Worm (Caenorhabditis elegans) whole organism, L1 larva: Measurements from ENCODE around the gene klf-1.

Experiments
- F16B12.6 ChIP-seq: fragments of 150-350 bp; optimal IDR thresholded peaks from 2 replicates; lab custom pipeline; 2014; ENCODE audit warnings: missing biosample characterization, missing genetic modification characterization
- ceh-82 ChIP-seq, 3 experiments: fragments of 150-350 bp in 1 of 3; sonication (generic microtip) in 2 of 3; optimal IDR thresholded peaks; 2 replicates each; lab custom pipeline; 2014 to 2017; ENCODE audit warnings: missing biosample characterization in 3 of 3, missing genetic modification characterization in 3 of 3
- elt-2 ChIP-seq: sonication (generic microtip); optimal IDR thresholded peaks from 2 replicates; lab custom pipeline; 2016; ENCODE audit warnings: missing genetic modification characterization, mild to moderate bottlenecking, inconsistent platforms, missing compliant biosample characterization, missing genetic modification reagents
- mdl-1 ChIP-seq, 2 experiments: fragments of 150-350 bp; optimal IDR thresholded peaks; 2 replicates each; lab custom pipeline; 2014 to 2017; ENCODE audit warnings: missing biosample characterization in 2 of 2, missing genetic modification characterization in 2 of 2, inconsistent platforms in 1 of 2
- mef-2 ChIP-seq: fragments of 150-350 bp; optimal IDR thresholded peaks from 2 replicates; lab custom pipeline; 2014; ENCODE audit warnings: missing biosample characterization, missing genetic modification characterization
- nhr-28 ChIP-seq: fragments of 150-350 bp; optimal IDR thresholded peaks from 2 replicates; lab custom pipeline; 2014; ENCODE audit warnings: missing biosample characterization, missing genetic modification characterization
- pax-3 ChIP-seq: fragments of 200-800 bp; sonication (Bioruptor generic); optimal IDR thresholded peaks from 2 replicates; lab custom pipeline; 2018; ENCODE audit warnings: mild to moderate bottlenecking, missing genetic modification characterization, moderate library complexity, missing compliant biosample characterization
- unc-62 ChIP-seq: fragments of 150-350 bp; optimal IDR thresholded peaks from 2 replicates; lab custom pipeline; 2014; ENCODE audit warnings: missing biosample characterization, missing genetic modification reagents, missing genetic modification characterization
- unc-86 ChIP-seq: sonication (generic microtip); optimal IDR thresholded peaks from 2 replicates; lab custom pipeline; 2016; ENCODE audit warnings: missing genetic modification characterization, missing compliant biosample characterization
- vab-15 ChIP-seq: sonication (generic microtip); optimal IDR thresholded peaks from 2 replicates; lab custom pipeline; 2017; ENCODE audit warnings: missing genotype, mild to moderate bottlenecking, missing genetic modification characterization, missing compliant biosample characterization
- zag-1 ChIP-seq: fragments of 150-350 bp; optimal IDR thresholded peaks from 2 replicates; lab custom pipeline; 2014; ENCODE audit warnings: missing biosample characterization, missing genetic modification characterization
- zip-4 ChIP-seq: fragments of 200-800 bp; sonication (Bioruptor generic); optimal IDR thresholded peaks from 2 replicates; lab custom pipeline; 2018; ENCODE audit warnings: mild to moderate bottlenecking, missing genetic modification characterization, moderate library complexity, missing compliant biosample characterization
- ztf-4 ChIP-seq: fragments of 150-350 bp; optimal IDR thresholded peaks from 2 replicates; lab custom pipeline; 2014; ENCODE audit warnings: missing biosample characterization, missing genetic modification characterization

- TF ChIP-seq mef-2 (tag; lab: Kevin White, UChicago) (no peak), mdl-1 (tag; optimal IDR thresholded peaks at IDR 0.05; lab: Kevin White, UChicago) (no peak), pax-3 (no peak), nhr-28 (tag; lab: Kevin White, UChicago) (no peak), zag-1 (tag; lab: Kevin White, UChicago) (no peak), F16B12.6 (tag; lab: Kevin White, UChicago) (no peak), ztf-4 (tag; lab: Kevin White, UChicago) (no peak), unc-86 (tag; lab: Kevin White, UChicago) (no peak), zip-4 (GFP tag; lab: Kevin White, UChicago) (no peak), ceh-82 (tag; optimal IDR thresholded peaks at IDR 0.05; lab: Kevin White, UChicago) (no peak), unc-62 (GFP tag; lab: Kevin White, UChicago) (no peak), elt-2 (tag; lab: Kevin White, UChicago) (no peak), vab-15 (tag; lab: Kevin White, UChicago) (no peak)
These were observed 36.0 kb downstream of the klf-1 start, which contains the start of gene cdh-1 for ce11 chrIII:2910606-2911005.
